Fruit fly (Drosophila melanogaster) whole organism, wandering third instar larva: Measurements from ENCODE around the gene sick.

Source experiments
- CG32264 ChIP-seq: fragments of 200-800 bp; sonication (Bioruptor generic); optimal IDR thresholded peaks from 2 replicates; lab custom pipeline; 2016; ENCODE audit warnings: missing biosample characterization, missing genetic modification characterization
- CG9705 ChIP-seq: fragments of 200-800 bp; sonication (Bioruptor generic); optimal IDR thresholded peaks from 2 replicates; lab custom pipeline; 2018; ENCODE audit warnings: missing biosample characterization, mild to moderate bottlenecking, missing genetic modification characterization
- Dfd ChIP-seq: fragments of >200 bp; optimal IDR thresholded peaks from 2 replicates; lab custom pipeline; 2017; ENCODE audit warnings: missing biosample characterization, missing genetic modification characterization
- Dif ChIP-seq: fragments of 200-275, 200-300 bp; sonication (Bioruptor generic); optimal IDR thresholded peaks from 2 replicates; lab custom pipeline; 2018; ENCODE audit warnings: missing biosample characterization, missing genetic modification characterization; ENCODE audit not compliant: partially characterized antibody
- GATAd ChIP-seq: sonication (Bioruptor generic); optimal IDR thresholded peaks from 2 replicates; lab custom pipeline; 2016; ENCODE audit warnings: missing biosample characterization, missing genetic modification characterization
- Hnf4 ChIP-seq: fragments of 200-800 bp; sonication (Bioruptor generic); optimal IDR thresholded peaks from 2 replicates; lab custom pipeline; 2016; ENCODE audit warnings: missing biosample characterization, mild to moderate bottlenecking, missing genetic modification characterization
- Hr78 ChIP-seq: fragments of >200 bp; optimal IDR thresholded peaks from 2 replicates; lab custom pipeline; 2017; ENCODE audit warnings: missing biosample characterization, missing genetic modification characterization
- Hr83 ChIP-seq: fragments of 200-300 bp; sonication (Bioruptor generic); optimal IDR thresholded peaks from 2 replicates; lab custom pipeline; 2016; ENCODE audit warnings: missing biosample characterization, mild to moderate bottlenecking, missing genetic modification characterization, moderate library complexity; ENCODE audit not compliant: poor library complexity, severe bottlenecking
- Mio ChIP-seq: sonication (Bioruptor generic); optimal IDR thresholded peaks from 2 replicates; lab custom pipeline; 2016; ENCODE audit warnings: missing biosample characterization, missing genetic modification characterization
- N ChIP-seq: fragments of >200 bp; optimal IDR thresholded peaks from 2 replicates; lab custom pipeline; 2018; ENCODE audit warnings: missing biosample characterization, missing external identifiers, missing genetic modification characterization
- OdsH ChIP-seq: fragments of 200-800 bp; sonication (Bioruptor generic); optimal IDR thresholded peaks from 2 replicates; lab custom pipeline; 2016; ENCODE audit warnings: missing biosample characterization, mild to moderate bottlenecking, missing genetic modification characterization
- Rel ChIP-seq, 2 experiments: fragments of 200-800 bp; sonication (Bioruptor generic) in 1 of 2; optimal IDR thresholded peaks; 2 replicates in 1 of 2; 3 replicates in 1 of 2; lab custom pipeline; 2016 to 2019; ENCODE audit warnings: mild to moderate bottlenecking in 2 of 2, missing biosample characterization in 2 of 2, missing genetic modification characterization in 2 of 2, moderate library complexity in 1 of 2
- Sp1 ChIP-seq: fragments of 200-800 bp; sonication (Bioruptor generic); optimal IDR thresholded peaks from 3 replicates; lab custom pipeline; 2019; ENCODE audit warnings: missing biosample characterization, mild to moderate bottlenecking, missing genetic modification characterization, moderate library complexity
- Vsx2 ChIP-seq: fragments of 200-300, 225-300 bp; sonication (Bioruptor generic); optimal IDR thresholded peaks from 2 replicates; lab custom pipeline; 2018; ENCODE audit warnings: missing biosample characterization, missing genetic modification characterization; ENCODE audit not compliant: partially characterized antibody
- brk ChIP-seq: fragments of 200-800 bp; sonication (Bioruptor generic); optimal IDR thresholded peaks from 2 replicates; lab custom pipeline; 2016; ENCODE audit warnings: missing biosample characterization, mild to moderate bottlenecking, missing genetic modification characterization
- dl ChIP-seq, 2 experiments: fragments of 175-275, 200-275 bp in 1 of 2; fragments of 200-275 bp in 1 of 2; sonication (Bioruptor generic); optimal IDR thresholded peaks; lab custom pipeline; 2018; ENCODE audit warnings: mild to moderate bottlenecking in 2 of 2, missing biosample characterization in 2 of 2, missing genetic modification characterization in 2 of 2, moderate library complexity in 2 of 2; ENCODE audit not compliant: partially characterized antibody in 2 of 2, insufficient read depth in 1 of 2
- dsf ChIP-seq: sonication (Bioruptor generic); optimal IDR thresholded peaks from 2 replicates; lab custom pipeline; 2016; ENCODE audit warnings: missing biosample characterization, missing genetic modification characterization, borderline replicate concordance
- foxo ChIP-seq, 2 experiments: fragments of 200-800 bp; sonication (Bioruptor generic); optimal IDR thresholded peaks; 2 replicates in 1 of 2; 3 replicates in 1 of 2; lab custom pipeline; 2016 to 2017; ENCODE audit warnings: missing biosample characterization in 2 of 2, missing genetic modification characterization in 2 of 2
- fru ChIP-seq: fragments of 200-800 bp; sonication (Bioruptor generic); optimal IDR thresholded peaks from 3 replicates; lab custom pipeline; 2016; ENCODE audit warnings: missing biosample characterization, mild to moderate bottlenecking, missing genetic modification characterization
- h ChIP-seq: fragments of 200-800 bp; sonication (Bioruptor generic); optimal IDR thresholded peaks from 3 replicates; lab custom pipeline; 2016; ENCODE audit warnings: missing biosample characterization, mild to moderate bottlenecking, missing genetic modification characterization
- lola ChIP-seq: fragments of >200 bp; optimal IDR thresholded peaks from 2 replicates; lab custom pipeline; 2017; ENCODE audit warnings: missing biosample characterization, missing genetic modification characterization
- pan ChIP-seq: fragments of >200 bp; optimal IDR thresholded peaks from 2 replicates; lab custom pipeline; 2017
- rgr ChIP-seq: fragments of 200-800 bp; sonication (Bioruptor generic); optimal IDR thresholded peaks from 3 replicates; lab custom pipeline; 2016; ENCODE audit warnings: missing biosample characterization, mild to moderate bottlenecking, missing genetic modification characterization
- sage ChIP-seq: fragments of 200-800 bp; sonication (Bioruptor generic); optimal IDR thresholded peaks from 2 replicates; lab custom pipeline; 2016; ENCODE audit warnings: missing biosample characterization, mild to moderate bottlenecking, missing genetic modification characterization
- sv ChIP-seq: fragments of 200-800 bp; sonication (Bioruptor generic); optimal IDR thresholded peaks from 3 replicates; lab custom pipeline; 2016; ENCODE audit warnings: missing biosample characterization, missing genetic modification characterization
- tai ChIP-seq: sonication (Bioruptor generic); optimal IDR thresholded peaks from 2 replicates; lab custom pipeline; 2016; ENCODE audit warnings: missing biosample characterization, missing genetic modification characterization
- usp ChIP-seq: fragments of >200 bp; optimal IDR thresholded peaks from 2 replicates; lab custom pipeline; 2017; ENCODE audit warnings: missing biosample characterization, missing genetic modification characterization
- woc ChIP-seq: sonication (Bioruptor generic); optimal IDR thresholded peaks from 2 replicates; lab custom pipeline; 2016; ENCODE audit warnings: missing biosample characterization, mild to moderate bottlenecking, missing genetic modification characterization

Gene sick

DNA sequence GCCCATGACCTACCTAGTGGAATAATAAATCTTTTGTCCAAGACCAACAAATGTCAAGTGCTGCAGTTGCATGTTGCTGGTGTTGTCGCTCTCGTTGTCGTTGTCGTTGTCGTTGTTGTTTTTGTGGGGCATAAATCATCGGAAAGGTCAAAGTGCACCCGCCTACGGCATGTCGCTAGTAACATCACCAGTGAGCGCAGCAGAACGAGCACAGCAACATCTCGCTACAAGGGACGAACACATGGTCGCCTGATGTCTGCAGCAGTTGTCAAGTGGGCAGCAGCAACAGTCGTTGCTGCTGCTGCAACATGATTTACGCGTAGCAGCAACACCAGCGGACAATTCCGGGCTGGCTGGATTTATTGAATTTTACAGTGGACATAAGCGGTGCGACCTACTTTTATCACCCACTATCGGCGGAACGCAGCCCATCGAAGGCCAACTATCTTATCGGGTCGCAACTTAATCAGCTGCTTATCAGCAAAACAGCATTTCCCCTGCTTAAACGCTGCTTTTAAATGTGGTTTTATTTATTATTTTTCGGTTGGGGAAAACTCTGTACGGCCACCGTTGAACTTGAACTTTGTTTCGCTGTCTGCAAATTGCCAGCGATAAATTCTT lies 155.5 kb downstream of the sick start:
- TF ChIP-seq woc (GFP tag; lab: Kevin White, UChicago), result no peak
- TF ChIP-seq Mio (GFP tag; lab: Kevin White, UChicago), result no peak
- TF ChIP-seq brk, result no peak
- no peak for TF ChIP-seq dsf (GFP tag; lab: Kevin White, UChicago)
- TF ChIP-seq dl (GFP tag; optimal IDR thresholded peaks at IDR 0.05; lab: Kevin White, UChicago; ENCODE audit: insufficient read depth in 1 of 2, partially characterized antibody in 2 of 2), result no peak
- no peak for TF ChIP-seq Hr83
- TF ChIP-seq CG32264, result no peak
- no peak for TF ChIP-seq N
- TF ChIP-seq lola, result no peak
- no peak for TF ChIP-seq Hnf4 (GFP tag; lab: Kevin White, UChicago)
- no peak for TF ChIP-seq sv (GFP tag; lab: Kevin White, UChicago)
- TF ChIP-seq tai (GFP tag; lab: Kevin White, UChicago), result no peak
- no peak for TF ChIP-seq Dif
- TF ChIP-seq, all 38 proteins: peak for 0

DNA sequence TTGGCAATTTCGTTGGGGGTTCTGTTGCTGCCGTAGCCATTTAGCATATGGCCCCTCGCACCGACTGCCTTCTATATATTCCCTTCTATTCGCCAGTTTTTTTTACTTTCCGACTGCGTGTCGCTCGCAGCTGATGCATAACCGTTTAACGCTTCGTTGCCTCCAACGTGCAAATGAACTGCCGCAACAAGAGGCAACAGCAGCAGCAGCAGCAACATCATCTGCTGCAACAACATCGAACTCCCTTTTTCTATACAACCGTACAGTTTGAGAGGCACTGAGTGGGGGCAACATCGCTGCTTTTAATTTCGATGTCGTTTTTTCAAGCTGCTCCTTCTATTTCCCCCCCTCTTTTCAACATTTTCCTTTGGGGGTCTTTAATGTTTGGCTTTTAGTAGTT lies 156.1 kb downstream of the sick start:
- TF ChIP-seq Dif, result no peak
- TF ChIP-seq OdsH (GFP tag; lab: Kevin White, UChicago), result no peak

DNA sequence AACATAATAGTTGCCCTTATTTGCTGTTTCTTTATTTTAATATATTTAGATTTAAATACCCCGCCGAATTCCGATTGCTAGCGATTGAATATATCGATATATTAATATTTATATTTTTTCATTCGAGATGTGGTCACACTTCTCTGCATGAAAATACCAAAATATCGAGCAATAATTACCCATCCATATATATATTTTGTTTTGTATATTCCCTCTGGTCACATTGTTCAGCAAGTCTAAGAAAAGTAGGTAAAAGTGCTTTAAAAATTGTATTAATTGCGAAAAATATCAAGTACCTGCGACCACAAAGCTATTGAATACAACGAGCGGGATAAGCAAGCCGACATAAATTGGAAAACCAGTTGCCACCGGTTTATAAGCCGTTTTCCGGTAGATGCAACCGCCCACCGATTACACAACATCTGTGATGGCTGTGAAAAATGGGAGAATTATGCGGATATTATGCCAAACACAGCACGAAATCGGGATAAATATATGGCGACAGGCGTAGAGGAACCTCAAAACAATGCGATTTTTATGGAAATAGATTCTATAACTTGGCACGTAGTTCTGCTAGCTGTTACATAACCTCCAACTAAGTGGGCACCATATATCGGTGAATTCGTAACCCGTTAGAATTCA lies 162.5 kb downstream of the sick start, which contains the start of gene COX4:
Gene COX4 (plus strand): TSS at position 194 of the 642 bp plus-strand sequence.
- TF ChIP-seq sage (GFP tag; lab: Kevin White, UChicago) (peak; percentile 43), Vsx2 (peak; percentile 57), Mio (GFP tag; lab: Kevin White, UChicago) (no peak)

DNA sequence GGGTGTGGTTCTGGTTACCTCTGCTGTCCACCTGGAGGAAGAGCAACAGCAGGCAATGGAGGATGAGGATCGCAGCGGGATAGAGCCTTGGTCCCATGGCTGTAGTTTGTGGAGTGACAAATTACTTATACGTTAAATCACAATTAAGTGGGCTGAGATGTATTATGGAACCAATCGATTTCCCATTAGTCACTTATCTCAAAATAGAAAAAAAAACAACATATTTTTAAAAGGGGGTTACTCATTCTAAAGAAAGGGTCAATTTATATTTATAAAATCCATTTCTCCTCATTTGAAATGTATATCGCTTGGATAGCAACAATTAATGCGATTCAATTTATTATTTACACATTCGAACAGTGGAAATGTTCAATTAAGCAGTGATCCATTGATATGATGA lies 164.8 kb downstream of the sick start, which contains the start of gene CG34051:
Gene CG34051 (minus strand): TSS at position 101 of the 400 bp plus-strand sequence.
- no peak for TF ChIP-seq Sp1 (GFP tag; lab: Kevin White, UChicago)
- TF ChIP-seq lola, result no peak
- no peak for TF ChIP-seq Dif
- TF ChIP-seq woc (GFP tag; lab: Kevin White, UChicago), result no peak
- TF ChIP-seq Hr78, result no peak
- TF ChIP-seq h (GFP tag; lab: Kevin White, UChicago), result no peak
- no peak for TF ChIP-seq CG9705 (GFP tag; lab: Kevin White, UChicago)
- no peak for TF ChIP-seq GATAd
- no peak for TF ChIP-seq Rel (GFP tag; optimal IDR thresholded peaks at IDR 0.05; lab: Kevin White, UChicago)
- TF ChIP-seq Rel (tag; optimal IDR thresholded peaks at IDR 0.05; lab: Kevin White, UChicago), result no peak
- no peak for TF ChIP-seq pan
- TF ChIP-seq dl (GFP tag; optimal IDR thresholded peaks at IDR 0.05; lab: Kevin White, UChicago; ENCODE audit: insufficient read depth in 1 of 2, partially characterized antibody in 2 of 2), result no peak
- no peak for TF ChIP-seq fru (GFP tag; lab: Kevin White, UChicago)
- no peak for TF ChIP-seq foxo (GFP tag; optimal IDR thresholded peaks at IDR 0.05; lab: Kevin White, UChicago)
- no peak for TF ChIP-seq Hnf4 (GFP tag; lab: Kevin White, UChicago)
- TF ChIP-seq sv (GFP tag; lab: Kevin White, UChicago), result no peak
- TF ChIP-seq Mio (GFP tag; lab: Kevin White, UChicago), result no peak
- TF ChIP-seq, all 38 proteins: peak for 0

DNA sequence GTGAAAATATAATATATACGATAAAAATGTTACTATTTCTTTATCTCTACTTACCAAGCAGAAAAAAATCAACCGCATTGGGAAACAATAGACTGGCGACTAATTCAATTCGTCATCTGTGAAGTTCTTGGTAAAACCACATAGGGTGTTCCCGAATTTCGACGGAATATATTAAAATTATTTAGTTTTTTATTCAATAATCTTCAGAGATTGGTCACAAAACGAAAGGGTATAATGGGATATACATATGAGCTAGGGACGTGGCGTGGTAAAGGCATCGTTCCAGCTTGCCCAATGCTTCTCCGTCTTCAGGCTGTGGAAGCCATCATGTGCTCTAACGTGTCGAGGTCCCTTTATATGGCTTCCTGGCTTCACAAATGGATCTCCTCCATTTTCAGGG lies 165.4 kb downstream of the sick start, which contains the start of gene CG42866:
Gene CG42866 (minus strand): TSS at position 101 of the 400 bp plus-strand sequence.
- TF ChIP-seq rgr (GFP tag; lab: Kevin White, UChicago) (no peak), h (GFP tag; lab: Kevin White, UChicago) (no peak), CG32264 (no peak), fru (GFP tag; lab: Kevin White, UChicago) (no peak), Hr78 (no peak), OdsH (GFP tag; lab: Kevin White, UChicago) (no peak), Dfd (GFP tag; lab: Kevin White, UChicago) (no peak), Mio (GFP tag; lab: Kevin White, UChicago) (no peak), usp (GFP tag; lab: Kevin White, UChicago) (no peak)
